Fruit fly (Drosophila melanogaster) whole organism, embryonic: Measurements from ENCODE around the gene CG43307.

Experiments
- CG11560 ChIP-seq: fragments of 200-800 bp; sonication (Bioruptor generic); IDR thresholded peaks from 3 replicates; pipeline ENCODE4 v1.3.6; 2022; ENCODE audit warnings: missing biosample characterization, missing genetic modification characterization
- CG18764 ChIP-seq: fragments of 200-800 bp; sonication (Bioruptor generic); optimal IDR thresholded peaks from 3 replicates; lab custom pipeline; 2016; ENCODE audit warnings: missing biosample characterization, missing genetic modification characterization
- Side ChIP-seq: fragments of 200-800 bp; sonication (Bioruptor generic); optimal IDR thresholded peaks from 2 replicates; lab custom pipeline; 2016; ENCODE audit warnings: missing biosample characterization, missing genetic modification characterization
- ken ChIP-seq: fragments of 200-800 bp; sonication (Bioruptor generic); IDR thresholded peaks from 3 replicates; pipeline ENCODE4 v1.3.6; 2022; ENCODE audit warnings: missing biosample characterization, missing genetic modification characterization

dm6 chr2L:5823704-5824103 lies 12.3 kb downstream of the CG43307 start, which contains the start of gene TrissinR:
- TF ChIP-seq CG11560 (tag; lab: Robert Waterston, UW) (no peak), ken (GFP tag; lab: Robert Waterston, UW) (no peak), CG18764 (GFP tag; lab: Kevin White, UChicago) (no peak), Side (GFP tag; lab: Kevin White, UChicago) (no peak)
